Worm (Caenorhabditis elegans) whole organism, L3 larva: ENCODE measurements around the gene ncs-5.

ENCODE experiments used
- aly-2 ChIP-seq: fragments of 150-350 bp; optimal IDR thresholded peaks from 2 replicates; lab custom pipeline; 2014; ENCODE audit warnings: missing biosample characterization, missing genetic modification characterization
- daf-12 ChIP-seq: fragments of 150-350 bp; optimal IDR thresholded peaks from 2 replicates; lab custom pipeline; 2014; ENCODE audit warnings: missing biosample characterization, missing genetic modification reagents, missing genetic modification characterization
- egl-27 ChIP-seq: sonication (generic microtip); optimal IDR thresholded peaks from 4 replicates; lab custom pipeline; 2017; ENCODE audit warnings: missing biosample characterization, missing genetic modification reagents, missing genetic modification characterization
- egl-5 ChIP-seq: fragments of 150-350 bp; optimal IDR thresholded peaks from 2 replicates; lab custom pipeline; 2017; ENCODE audit warnings: missing biosample characterization, missing genetic modification reagents, missing genetic modification characterization, inconsistent platforms
- elt-1 ChIP-seq: fragments of 150-350 bp; optimal IDR thresholded peaks from 2 replicates; lab custom pipeline; 2014; ENCODE audit warnings: missing biosample characterization, missing genetic modification characterization
- elt-2 ChIP-seq: sonication (generic microtip); optimal IDR thresholded peaks from 2 replicates; lab custom pipeline; 2016; ENCODE audit warnings: missing genetic modification reagents, mild to moderate bottlenecking, missing genetic modification characterization, missing compliant biosample characterization
- fkh-10 ChIP-seq: sonication (generic microtip); optimal IDR thresholded peaks from 2 replicates; lab custom pipeline; 2017; ENCODE audit warnings: missing biosample characterization, missing genetic modification reagents, missing genetic modification characterization
- fkh-2 ChIP-seq: fragments of 150-350 bp; optimal IDR thresholded peaks from 2 replicates; lab custom pipeline; 2014; ENCODE audit warnings: missing biosample characterization, missing genetic modification reagents, missing genetic modification characterization
- hmg-11 ChIP-seq: sonication (generic microtip); optimal IDR thresholded peaks from 2 replicates; lab custom pipeline; 2016; ENCODE audit warnings: missing genetic modification characterization, missing compliant biosample characterization
- jun-1 ChIP-seq: fragments of 150-350 bp; optimal IDR thresholded peaks from 2 replicates; lab custom pipeline; 2014; ENCODE audit warnings: missing biosample characterization, missing genetic modification reagents, missing genetic modification characterization
- lin-39 ChIP-seq: fragments of 150-350 bp; optimal IDR thresholded peaks from 2 replicates; lab custom pipeline; 2018; ENCODE audit warnings: missing biosample characterization, missing genetic modification reagents, missing genetic modification characterization
- lsy-12 ChIP-seq: sonication (generic microtip); optimal IDR thresholded peaks from 2 replicates; lab custom pipeline; 2016; ENCODE audit warnings: mild to moderate bottlenecking, missing genetic modification characterization, missing compliant biosample characterization
- nfya-1 ChIP-seq: sonication (generic microtip); optimal IDR thresholded peaks from 2 replicates; lab custom pipeline; 2017; ENCODE audit warnings: missing genetic modification characterization, mild to moderate bottlenecking, missing compliant biosample characterization, antibody characterized with exemption, moderate library complexity; ENCODE audit not compliant: insufficient read depth
- nhr-11 ChIP-seq: fragments of 150-350 bp; optimal IDR thresholded peaks from 2 replicates; lab custom pipeline; 2014; ENCODE audit warnings: missing biosample characterization, missing genetic modification characterization
- nhr-23 ChIP-seq: fragments of 150-350 bp; optimal IDR thresholded peaks from 2 replicates; lab custom pipeline; 2014; ENCODE audit warnings: missing biosample characterization, missing genetic modification reagents, missing genetic modification characterization
- nhr-237 ChIP-seq: fragments of 150-350 bp; optimal IDR thresholded peaks from 2 replicates; lab custom pipeline; 2014; ENCODE audit warnings: missing biosample characterization, missing genetic modification characterization
- nhr-25 ChIP-seq: sonication (generic microtip); optimal IDR thresholded peaks from 2 replicates; lab custom pipeline; 2017; ENCODE audit warnings: missing biosample characterization, missing genetic modification characterization
- nhr-67 ChIP-seq: fragments of 150-350 bp; optimal IDR thresholded peaks from 2 replicates; lab custom pipeline; 2014; ENCODE audit warnings: missing biosample characterization, missing genetic modification characterization
- nhr-77 ChIP-seq: fragments of 150-350 bp; optimal IDR thresholded peaks from 2 replicates; lab custom pipeline; 2014; ENCODE audit warnings: missing biosample characterization, missing genetic modification characterization
- pha-4 ChIP-seq: fragments of 150-350 bp; optimal IDR thresholded peaks from 2 replicates; lab custom pipeline; 2014; ENCODE audit warnings: missing biosample characterization, missing genetic modification reagents, missing genetic modification characterization
- pqm-1 ChIP-seq: fragments of 150-350 bp; optimal IDR thresholded peaks from 2 replicates; lab custom pipeline; 2017; ENCODE audit warnings: missing biosample characterization, missing genetic modification characterization, inconsistent platforms
- sea-2 ChIP-seq: fragments of 150-350 bp; sonication (generic microtip); optimal IDR thresholded peaks from 4 replicates; lab custom pipeline; 2014; ENCODE audit warnings: missing biosample characterization, missing genetic modification reagents, missing genetic modification characterization
- snpc-4 ChIP-seq: fragments of 150-350 bp; optimal IDR thresholded peaks from 2 replicates; lab custom pipeline; 2014; ENCODE audit warnings: missing biosample characterization, missing genetic modification characterization
- tbx-2 ChIP-seq: sonication (generic microtip); optimal IDR thresholded peaks from 2 replicates; lab custom pipeline; 2016; ENCODE audit warnings: mild to moderate bottlenecking, missing genetic modification characterization, missing compliant biosample characterization
- unc-39 ChIP-seq: sonication (generic microtip); optimal IDR thresholded peaks from 4 replicates; lab custom pipeline; 2017; ENCODE audit warnings: missing biosample characterization, missing genetic modification characterization

The ncs-5 gene

ce11 chrV:18868517-18868916, 49.0 kb downstream of the ncs-5 start:
- TF ChIP-seq hmg-11 (tag; lab: Kevin White, UChicago), result peak; percentile 61
- peak; percentile 50 for TF ChIP-seq pha-4 (tag; lab: Kevin White, UChicago)
- no peak for TF ChIP-seq unc-39 (tag; lab: Kevin White, UChicago)
- peak; percentile 21 for TF ChIP-seq nfya-1 (tag; lab: Kevin White, UChicago)
- no peak for TF ChIP-seq aly-2 (tag; lab: Kevin White, UChicago)
- peak; percentile 41 for TF ChIP-seq elt-2 (tag; lab: Kevin White, UChicago)
- no peak for TF ChIP-seq nhr-77
- no peak for TF ChIP-seq fkh-10 (GFP tag; lab: Kevin White, UChicago)
- TF ChIP-seq snpc-4 (tag; lab: Kevin White, UChicago), result peak; percentile 49
- TF ChIP-seq egl-5 (tag; lab: Kevin White, UChicago), result peak; percentile 92
- no peak for TF ChIP-seq nhr-25
- TF ChIP-seq lin-39 (tag; lab: Kevin White, UChicago), result peak; percentile 35

ce11 chrV:18870955-18871354, 51.4 kb downstream of the ncs-5 start:
- peak; percentile 2 for TF ChIP-seq pqm-1 (tag; lab: Kevin White, UChicago)
- no peak for TF ChIP-seq elt-1 (tag; lab: Kevin White, UChicago)
- TF ChIP-seq nhr-67 (tag; lab: Kevin White, UChicago), result no peak
- TF ChIP-seq elt-2 (tag; lab: Kevin White, UChicago), result peak; percentile 76
- TF ChIP-seq jun-1 (tag; lab: Kevin White, UChicago), result no peak

- TF ChIP-seq pqm-1 (tag; lab: Kevin White, UChicago) (no peak), tbx-2 (no peak), egl-27 (tag; lab: Kevin White, UChicago) (no peak), daf-12 (tag; lab: Kevin White, UChicago) (no peak), nfya-1 (tag; lab: Kevin White, UChicago) (no peak), nhr-237 (tag; lab: Kevin White, UChicago) (no peak), fkh-10 (GFP tag; lab: Kevin White, UChicago) (no peak), elt-1 (tag; lab: Kevin White, UChicago) (no peak), nhr-23 (tag; lab: Kevin White, UChicago) (no peak), lsy-12 (no peak), snpc-4 (tag; lab: Kevin White, UChicago) (no peak), nhr-11 (tag; lab: Kevin White, UChicago) (no peak), fkh-2 (no peak), jun-1 (tag; lab: Kevin White, UChicago) (no peak), sea-2 (GFP tag; lab: Kevin White, UChicago) (no peak), unc-39 (tag; lab: Kevin White, UChicago) (no peak), aly-2 (tag; lab: Kevin White, UChicago) (no peak)
These were observed 54.3 kb downstream of the ncs-5 start, which contains the start of gene ceh-51 for ce11 chrV:18873833-18874232. Gene ceh-51 (plus strand): TSS chrV:18874133.
